Fruit fly (Drosophila melanogaster) whole organism, adult: Measurements from ENCODE around the gene CG46459.
A peak's percentile ranks its signal among the peaks of the same experiment; 100 is the strongest.

Source experiments
- CG11617 ChIP-seq: fragments of 200-800 bp; sonication (Bioruptor generic); optimal IDR thresholded peaks from 2 replicates; lab custom pipeline; 2017; ENCODE audit warnings: mild to moderate bottlenecking, missing biosample characterization, missing genetic modification reagents, missing genetic modification characterization
- CG12768 ChIP-seq: fragments of 200-800 bp; sonication (Bioruptor generic); optimal IDR thresholded peaks from 2 replicates; lab custom pipeline; 2017; ENCODE audit warnings: missing biosample characterization, missing genetic modification characterization, mild to moderate bottlenecking, moderate library complexity, missing genetic modification reagents
- CG14711 ChIP-seq: fragments of 200-800 bp; sonication (Bioruptor generic); optimal IDR thresholded peaks from 2 replicates; lab custom pipeline; 2018; ENCODE audit warnings: missing biosample characterization, mild to moderate bottlenecking, missing genetic modification characterization, moderate library complexity
- CG1620 ChIP-seq: fragments of 200-800 bp; sonication (Bioruptor generic); optimal IDR thresholded peaks from 2 replicates; lab custom pipeline; 2016; ENCODE audit warnings: missing biosample characterization, missing genetic modification characterization
- CG33017 ChIP-seq: fragments of 200-800 bp; sonication (Bioruptor generic); optimal IDR thresholded peaks from 2 replicates; lab custom pipeline; 2018; ENCODE audit warnings: missing biosample characterization, mild to moderate bottlenecking, missing genetic modification characterization, moderate library complexity
- CG5204 ChIP-seq: fragments of 200-800 bp; sonication (Bioruptor generic); optimal IDR thresholded peaks from 2 replicates; lab custom pipeline; 2016; ENCODE audit warnings: missing biosample characterization, missing genetic modification characterization
- CG7045 ChIP-seq: fragments of 200-800 bp; sonication (Bioruptor generic); optimal IDR thresholded peaks from 2 replicates; lab custom pipeline; 2017; ENCODE audit warnings: missing biosample characterization, mild to moderate bottlenecking, missing genetic modification characterization
- CG7101 ChIP-seq: fragments of 200-800 bp; sonication (Bioruptor generic); optimal IDR thresholded peaks from 2 replicates; lab custom pipeline; 2018; ENCODE audit warnings: missing biosample characterization, mild to moderate bottlenecking, missing genetic modification characterization, moderate library complexity
- Clk ChIP-seq: fragments of 200-800 bp; sonication (Bioruptor generic); optimal IDR thresholded peaks from 2 replicates; lab custom pipeline; 2017; ENCODE audit warnings: missing biosample characterization, missing genetic modification characterization
- Crg-1 ChIP-seq: fragments of 200-800 bp; sonication (Bioruptor generic); optimal IDR thresholded peaks from 2 replicates; lab custom pipeline; 2016; ENCODE audit warnings: missing biosample characterization, missing genetic modification characterization
- Hr96 ChIP-seq: fragments of 200-800 bp; sonication (Bioruptor generic); optimal IDR thresholded peaks from 2 replicates; lab custom pipeline; 2016; ENCODE audit warnings: missing biosample characterization, missing genetic modification characterization
- Mnt ChIP-seq: fragments of 200-800 bp; sonication (Bioruptor generic); optimal IDR thresholded peaks from 2 replicates; lab custom pipeline; 2016; ENCODE audit warnings: missing biosample characterization, mild to moderate bottlenecking, missing genetic modification characterization
- bab1 ChIP-seq: fragments of 200-800 bp; sonication (Bioruptor generic); optimal IDR thresholded peaks from 3 replicates; lab custom pipeline; 2019; ENCODE audit warnings: missing biosample characterization, mild to moderate bottlenecking, missing genetic modification characterization, moderate library complexity
- cic ChIP-seq: fragments of 200-800 bp; sonication (Bioruptor generic); optimal IDR thresholded peaks from 2 replicates; lab custom pipeline; 2017; ENCODE audit warnings: missing biosample characterization, mild to moderate bottlenecking, missing genetic modification characterization, moderate library complexity
- cnc ChIP-seq, 2 experiments: fragments of >200 bp; optimal IDR thresholded peaks; 2 replicates each; lab custom pipeline; 2017
- kay ChIP-seq: fragments of 200-800 bp; sonication (Bioruptor generic); peaks from one replicate; lab custom pipeline; 2016; ENCODE audit warnings: missing biosample characterization, missing genetic modification characterization, borderline replicate concordance
- ovo ChIP-seq: fragments of 200-800 bp; sonication (Bioruptor generic); optimal IDR thresholded peaks from 2 replicates; lab custom pipeline; 2016; ENCODE audit warnings: missing biosample characterization, missing genetic modification characterization
- pad ChIP-seq: fragments of 200-800 bp; sonication (Bioruptor generic); optimal IDR thresholded peaks from 3 replicates; lab custom pipeline; 2017; ENCODE audit warnings: missing biosample characterization, missing genetic modification characterization, mild to moderate bottlenecking, moderate library complexity, missing genetic modification reagents
- tj ChIP-seq: fragments of 200-800 bp; sonication (Bioruptor generic); optimal IDR thresholded peaks from 3 replicates; lab custom pipeline; 2017; ENCODE audit warnings: missing biosample characterization, mild to moderate bottlenecking, missing genetic modification characterization, moderate library complexity
- toe ChIP-seq: fragments of 200-800 bp; sonication (Bioruptor generic); optimal IDR thresholded peaks from 2 replicates; lab custom pipeline; 2016; ENCODE audit warnings: missing biosample characterization, missing genetic modification characterization

The CG46459 gene

dm6 chr3R:10655968-10656367, 40.5 kb upstream of the CG46459 start:
- TF ChIP-seq CG14711 (tag; lab: Kevin White, UChicago), result no peak
- TF ChIP-seq Hr96 (GFP tag; lab: Kevin White, UChicago), result no peak
- no peak for TF ChIP-seq pad (GFP tag; lab: Kevin White, UChicago)
- no peak for TF ChIP-seq CG5204 (GFP tag; lab: Kevin White, UChicago)
- TF ChIP-seq toe (GFP tag; lab: Kevin White, UChicago), result no peak
- no peak for TF ChIP-seq bab1 (GFP tag; lab: Kevin White, UChicago)
- no peak for TF ChIP-seq Clk (GFP tag; lab: Kevin White, UChicago)
- no peak for TF ChIP-seq CG33017
- TF ChIP-seq kay (GFP tag; lab: Kevin White, UChicago), result no peak
- TF ChIP-seq cnc (optimal IDR thresholded peaks at IDR 0.05; lab: Kevin White, UChicago), result no peak
- TF ChIP-seq CG12768 (GFP tag; lab: Kevin White, UChicago), result no peak
- no peak for TF ChIP-seq tj (GFP tag; lab: Kevin White, UChicago)

- TF ChIP-seq Crg-1 (GFP tag; lab: Kevin White, UChicago), result no peak
These were observed 39.9 kb upstream of the CG46459 start for dm6 chr3R:10656578-10656977.

- TF ChIP-seq Hr96 (GFP tag; lab: Kevin White, UChicago) (no peak), CG1620 (GFP tag; lab: Kevin White, UChicago) (no peak), bab1 (GFP tag; lab: Kevin White, UChicago) (no peak), CG33017 (no peak), tj (GFP tag; lab: Kevin White, UChicago) (no peak), Crg-1 (GFP tag; lab: Kevin White, UChicago) (no peak), cic (GFP tag; lab: Kevin White, UChicago) (no peak), ovo (GFP tag; lab: Kevin White, UChicago) (no peak), CG7101 (tag; lab: Kevin White, UChicago) (no peak), Clk (GFP tag; lab: Kevin White, UChicago) (no peak)
These were observed 37.7 kb upstream of the CG46459 start for dm6 chr3R:10658783-10659182.

- TF ChIP-seq CG1620 (GFP tag; lab: Kevin White, UChicago), result no peak
- TF ChIP-seq kay (GFP tag; lab: Kevin White, UChicago), result no peak
- no peak for TF ChIP-seq Hr96 (GFP tag; lab: Kevin White, UChicago)
- TF ChIP-seq CG7045, result no peak
- TF ChIP-seq Crg-1 (GFP tag; lab: Kevin White, UChicago), result no peak
- TF ChIP-seq CG7101 (tag; lab: Kevin White, UChicago), result no peak
- no peak for TF ChIP-seq tj (GFP tag; lab: Kevin White, UChicago)
- no peak for TF ChIP-seq cnc (optimal IDR thresholded peaks at IDR 0.05; lab: Kevin White, UChicago)
- no peak for TF ChIP-seq Clk (GFP tag; lab: Kevin White, UChicago)
- TF ChIP-seq cic (GFP tag; lab: Kevin White, UChicago), result no peak
These were observed 36.9 kb upstream of the CG46459 start for dm6 chr3R:10659563-10659962.

- no peak for TF ChIP-seq CG5204 (GFP tag; lab: Kevin White, UChicago)
- no peak for TF ChIP-seq Clk (GFP tag; lab: Kevin White, UChicago)
- no peak for TF ChIP-seq Mnt (GFP tag; lab: Kevin White, UChicago)
- no peak for TF ChIP-seq CG33017
- no peak for TF ChIP-seq cnc (optimal IDR thresholded peaks at IDR 0.05; lab: Kevin White, UChicago)
- no peak for TF ChIP-seq CG1620 (GFP tag; lab: Kevin White, UChicago)
- no peak for TF ChIP-seq Hr96 (GFP tag; lab: Kevin White, UChicago)
- TF ChIP-seq CG7045, result no peak
- no peak for TF ChIP-seq ovo (GFP tag; lab: Kevin White, UChicago)
- no peak for TF ChIP-seq kay (GFP tag; lab: Kevin White, UChicago)
- TF ChIP-seq toe (GFP tag; lab: Kevin White, UChicago), result no peak
- no peak for TF ChIP-seq bab1 (GFP tag; lab: Kevin White, UChicago)
- no peak for TF ChIP-seq CG7101 (tag; lab: Kevin White, UChicago)
- no peak for TF ChIP-seq CG11617 (GFP tag; lab: Kevin White, UChicago)
- no peak for TF ChIP-seq CG14711 (tag; lab: Kevin White, UChicago)
These were observed 35.3 kb upstream of the CG46459 start for dm6 chr3R:10661098-10661497.

- TF ChIP-seq pad (GFP tag; lab: Kevin White, UChicago) (peak; percentile 40), Crg-1 (GFP tag; lab: Kevin White, UChicago) (no peak)
These were observed 31.5 kb upstream of the CG46459 start for dm6 chr3R:10664942-10665341.

- TF ChIP-seq toe (GFP tag; lab: Kevin White, UChicago) (no peak), CG7101 (tag; lab: Kevin White, UChicago) (no peak), CG33017 (no peak), Mnt (GFP tag; lab: Kevin White, UChicago) (no peak), CG7045 (no peak), pad (GFP tag; lab: Kevin White, UChicago) (no peak), kay (GFP tag; lab: Kevin White, UChicago) (no peak), ovo (GFP tag; lab: Kevin White, UChicago) (no peak), cic (GFP tag; lab: Kevin White, UChicago) (no peak), CG11617 (GFP tag; lab: Kevin White, UChicago) (no peak), Hr96 (GFP tag; lab: Kevin White, UChicago) (no peak), Crg-1 (GFP tag; lab: Kevin White, UChicago) (no peak), Clk (GFP tag; lab: Kevin White, UChicago) (no peak), CG5204 (GFP tag; lab: Kevin White, UChicago) (no peak), CG14711 (tag; lab: Kevin White, UChicago) (no peak), CG1620 (GFP tag; lab: Kevin White, UChicago) (no peak), tj (GFP tag; lab: Kevin White, UChicago) (no peak)
These were observed 28.5 kb upstream of the CG46459 start for dm6 chr3R:10667964-10668363.
